Worm (Caenorhabditis elegans) whole organism, L1 larva: ENCODE data around the gene srw-77.

Experiments
- ceh-82 ChIP-seq, 3 experiments: fragments of 150-350 bp in 1 of 3; sonication (generic microtip) in 2 of 3; optimal IDR thresholded peaks; 2 replicates each; lab custom pipeline; 2014 to 2017; ENCODE audit warnings: missing biosample characterization in 3 of 3, missing genetic modification characterization in 3 of 3
- ces-1 ChIP-seq: fragments of 150-350 bp; optimal IDR thresholded peaks from 2 replicates; lab custom pipeline; 2014; ENCODE audit warnings: missing biosample characterization, missing genetic modification reagents, missing genetic modification characterization
- lsy-2 ChIP-seq, 2 experiments: fragments of 150-350 bp; optimal IDR thresholded peaks; 2 replicates each; lab custom pipeline; 2014; ENCODE audit warnings: missing biosample characterization in 2 of 2, missing genetic modification characterization in 2 of 2
- nhr-12 ChIP-seq: sonication (generic microtip); optimal IDR thresholded peaks from 2 replicates; lab custom pipeline; 2017; ENCODE audit warnings: missing biosample characterization, missing genetic modification characterization
- sup-37 ChIP-seq: fragments of 200-800 bp; sonication (Bioruptor generic); optimal IDR thresholded peaks from 2 replicates; lab custom pipeline; 2018; ENCODE audit warnings: mild to moderate bottlenecking, missing genetic modification characterization, missing compliant biosample characterization
- unc-130 ChIP-seq: fragments of 150-350 bp; optimal IDR thresholded peaks from 2 replicates; lab custom pipeline; 2017; ENCODE audit warnings: missing biosample characterization, missing genetic modification characterization, inconsistent platforms

ce11 chrV:16599835-16600234 lies 43.6 kb downstream of the srw-77 start:
- TF ChIP-seq ces-1 (no peak), nhr-12 (tag; lab: Kevin White, UChicago) (no peak), lsy-2 (tag; optimal IDR thresholded peaks at IDR 0.05; lab: Kevin White, UChicago) (no peak), sup-37 (GFP tag; lab: Kevin White, UChicago) (no peak), ceh-82 (tag; optimal IDR thresholded peaks at IDR 0.05; lab: Kevin White, UChicago) (no peak), unc-130 (tag; lab: Kevin White, UChicago) (no peak)
